Worm (Caenorhabditis elegans) whole organism, young adult: ENCODE measurements around the gene oxi-1.

Experiments
- C17E4.6 ChIP-seq: fragments of 200-800 bp; sonication (Bioruptor generic); IDR thresholded peaks from 2 replicates; pipeline ENCODE4 v1.3.6; 2022; ENCODE audit warnings: missing genetic modification reagents, missing genetic modification characterization, missing compliant biosample characterization
- F33H1.4 ChIP-seq: fragments of 200-800 bp; sonication (Bioruptor generic); IDR thresholded peaks from 2 replicates; pipeline ENCODE4 v1.3.6; 2022; ENCODE audit warnings: missing genetic modification reagents, missing genetic modification characterization, missing compliant biosample characterization
- F49E8.2 ChIP-seq: sonication (generic microtip); optimal IDR thresholded peaks from 3 replicates; lab custom pipeline; 2017; ENCODE audit warnings: missing genetic modification characterization, mild to moderate bottlenecking, missing compliant biosample characterization, antibody characterized with exemption, moderate library complexity; ENCODE audit not compliant: insufficient read depth
- F52B5.7 ChIP-seq: sonication (generic microtip); optimal IDR thresholded peaks from 2 replicates; lab custom pipeline; 2016; ENCODE audit warnings: mild to moderate bottlenecking, missing genetic modification characterization, missing compliant biosample characterization
- F55B11.4 ChIP-seq: sonication (generic microtip); optimal IDR thresholded peaks from 2 replicates; lab custom pipeline; 2016; ENCODE audit warnings: missing compliant biosample characterization, missing genetic modification characterization, borderline replicate concordance; ENCODE audit not compliant: insufficient read depth
- K12H6.12 ChIP-seq: fragments of 200-800 bp; sonication (Bioruptor generic); optimal IDR thresholded peaks from 2 replicates; lab custom pipeline; 2018; ENCODE audit warnings: mild to moderate bottlenecking, missing genetic modification characterization, missing compliant biosample characterization
- T26A5.8 ChIP-seq: sonication (generic microtip); optimal IDR thresholded peaks from 2 replicates; lab custom pipeline; 2016; ENCODE audit warnings: missing genetic modification characterization, missing compliant biosample characterization
- Y53F4B.3 ChIP-seq: fragments of 200-800 bp; sonication (Bioruptor generic); IDR thresholded peaks from 2 replicates; pipeline ENCODE4 v1.3.6; 2022; ENCODE audit warnings: missing genetic modification reagents, missing genetic modification characterization, missing compliant biosample characterization
- Y95B8A.8 ChIP-seq: fragments of 200-800 bp; sonication (Bioruptor generic); IDR thresholded peaks from 2 replicates; pipeline ENCODE4 v1.3.6; 2022; ENCODE audit warnings: missing genetic modification reagents, missing genetic modification characterization, missing compliant biosample characterization
- ZK185.1 ChIP-seq: sonication (generic microtip); optimal IDR thresholded peaks from 2 replicates; lab custom pipeline; 2016; ENCODE audit warnings: mild to moderate bottlenecking, missing genetic modification characterization, missing compliant biosample characterization; ENCODE audit not compliant: poor library complexity, severe bottlenecking
- attf-3 ChIP-seq: fragments of 200-800 bp; sonication (Bioruptor generic); conservative IDR thresholded peaks from 2 replicates; pipeline ENCODE4 v1.3.6; 2022; ENCODE audit warnings: missing genetic modification reagents, missing genetic modification characterization, missing compliant biosample characterization
- bed-1 ChIP-seq: fragments of 200-800 bp; sonication (Bioruptor generic); IDR thresholded peaks from 2 replicates; pipeline ENCODE4 v1.3.6; 2022; ENCODE audit warnings: missing genetic modification reagents, missing genetic modification characterization, missing compliant biosample characterization
- bed-2 ChIP-seq: fragments of 200-800 bp; sonication (Bioruptor generic); IDR thresholded peaks from 2 replicates; pipeline ENCODE4 v1.3.6; 2022; ENCODE audit warnings: missing genetic modification reagents, missing genetic modification characterization, missing compliant biosample characterization
- ceh-91 ChIP-seq: fragments of 200-800 bp; sonication (Bioruptor generic); IDR thresholded peaks from 2 replicates; pipeline ENCODE4 v1.3.6; 2022; ENCODE audit warnings: missing genetic modification reagents, missing genetic modification characterization, missing compliant biosample characterization
- dox-1 ChIP-seq: fragments of 200-800 bp; sonication (Bioruptor generic); IDR thresholded peaks from 2 replicates; pipeline ENCODE4 v1.3.6; 2022; ENCODE audit warnings: missing genetic modification reagents, missing genetic modification characterization, missing compliant biosample characterization
- dpff-1 ChIP-seq: sonication (generic microtip); optimal IDR thresholded peaks from 2 replicates; lab custom pipeline; 2017; ENCODE audit warnings: mild to moderate bottlenecking, missing genetic modification characterization, missing compliant biosample characterization
- fkh-3 ChIP-seq: sonication (generic microtip); optimal IDR thresholded peaks from 2 replicates; lab custom pipeline; 2016; ENCODE audit warnings: mild to moderate bottlenecking, missing genetic modification characterization, missing compliant biosample characterization
- hmg-20 ChIP-seq: fragments of 200-800 bp; sonication (Bioruptor generic); IDR thresholded peaks from 2 replicates; pipeline ENCODE4 v1.3.6; 2022; ENCODE audit warnings: missing genetic modification reagents, missing genetic modification characterization, missing compliant biosample characterization
- hsf-1 ChIP-seq: fragments of 200-800 bp; sonication (Bioruptor generic); IDR thresholded peaks from 2 replicates; pipeline ENCODE4 v1.3.6; 2022; ENCODE audit warnings: missing genetic modification reagents, missing genetic modification characterization, missing compliant biosample characterization
- lag-1 ChIP-seq: fragments of 200-800 bp; sonication (Bioruptor generic); IDR thresholded peaks from 2 replicates; pipeline ENCODE4 v1.3.6; 2022; ENCODE audit warnings: missing genetic modification reagents, missing genetic modification characterization, missing compliant biosample characterization
- lin-40 ChIP-seq: sonication (generic microtip); optimal IDR thresholded peaks from 2 replicates; lab custom pipeline; 2016; ENCODE audit warnings: missing genetic modification characterization, mild to moderate bottlenecking, missing compliant biosample characterization, missing genotype, missing genetic modification reagents
- lin-54 ChIP-seq: fragments of 200-800 bp; sonication (Bioruptor generic); optimal IDR thresholded peaks from 2 replicates; lab custom pipeline; 2018; ENCODE audit warnings: mild to moderate bottlenecking, missing genetic modification characterization, missing compliant biosample characterization
- lir-1 ChIP-seq: fragments of 200-800 bp; sonication (Bioruptor generic); conservative IDR thresholded peaks from 2 replicates; pipeline ENCODE4 v1.3.6; 2022; ENCODE audit warnings: missing genetic modification reagents, missing genetic modification characterization, missing compliant biosample characterization
- lsl-1 ChIP-seq: fragments of 200-800 bp; sonication (Bioruptor generic); optimal IDR thresholded peaks from 2 replicates; lab custom pipeline; 2018; ENCODE audit warnings: mild to moderate bottlenecking, missing genetic modification characterization, moderate library complexity, missing compliant biosample characterization
- madf-10 ChIP-seq: sonication (generic microtip); optimal IDR thresholded peaks from 2 replicates; lab custom pipeline; 2016; ENCODE audit warnings: mild to moderate bottlenecking, missing genetic modification characterization, missing compliant biosample characterization
- madf-3 ChIP-seq: fragments of 200-800 bp; sonication (Bioruptor generic); IDR thresholded peaks from 2 replicates; pipeline ENCODE4 v1.3.6; 2022; ENCODE audit warnings: missing genetic modification reagents, missing genetic modification characterization, missing compliant biosample characterization
- mcd-1 ChIP-seq: fragments of 200-800 bp; sonication (Bioruptor generic); IDR thresholded peaks from 2 replicates; pipeline ENCODE4 v1.3.6; 2022; ENCODE audit warnings: missing genetic modification reagents, missing genetic modification characterization, missing compliant biosample characterization
- mxl-1 ChIP-seq: sonication (generic microtip); optimal IDR thresholded peaks from 2 replicates; lab custom pipeline; 2016; ENCODE audit warnings: missing genetic modification characterization, missing compliant biosample characterization
- nfya-1 ChIP-seq: sonication (generic microtip); optimal IDR thresholded peaks from 2 replicates; lab custom pipeline; 2017; ENCODE audit warnings: antibody characterized with exemption, missing compliant biosample characterization, missing genetic modification characterization, borderline replicate concordance; ENCODE audit not compliant: insufficient read depth
- nfya-2 ChIP-seq: fragments of 200-800 bp; sonication (Bioruptor generic); IDR thresholded peaks from 2 replicates; pipeline ENCODE4 v1.3.6; 2022; ENCODE audit warnings: missing genetic modification reagents, missing genetic modification characterization, missing compliant biosample characterization
- nfyb-1 ChIP-seq: fragments of 200-800 bp; sonication (Bioruptor generic); IDR thresholded peaks from 2 replicates; pipeline ENCODE4 v1.3.6; 2022; ENCODE audit warnings: missing genetic modification reagents, missing genetic modification characterization, missing compliant biosample characterization
- nhr-120 ChIP-seq: fragments of 200-800 bp; sonication (Bioruptor generic); IDR thresholded peaks from 2 replicates; pipeline ENCODE4 v1.3.6; 2022; ENCODE audit warnings: missing genetic modification characterization, missing compliant biosample characterization
- nhr-80 ChIP-seq: sonication (generic microtip); optimal IDR thresholded peaks from 2 replicates; lab custom pipeline; 2016; ENCODE audit warnings: missing genetic modification characterization, missing compliant biosample characterization
- nhr-90 ChIP-seq: sonication (generic microtip); optimal IDR thresholded peaks from 2 replicates; lab custom pipeline; 2016; ENCODE audit warnings: missing genotype, mild to moderate bottlenecking, missing genetic modification characterization, missing compliant biosample characterization
- rec-8 ChIP-seq, 2 experiments: sonication (generic microtip); optimal IDR thresholded peaks; 2 replicates each; lab custom pipeline; 2016; ENCODE audit warnings: mild to moderate bottlenecking in 2 of 2, missing genetic modification characterization in 2 of 2, missing genetic modification reagents in 2 of 2, missing genotype in 2 of 2, missing biosample characterization in 1 of 2, missing compliant biosample characterization in 1 of 2, moderate library complexity in 1 of 2
- repo-1 ChIP-seq: sonication (generic microtip); optimal IDR thresholded peaks from 2 replicates; lab custom pipeline; 2017; ENCODE audit warnings: mild to moderate bottlenecking, missing genetic modification characterization, missing compliant biosample characterization
- rpc-1 ChIP-seq, 2 experiments: fragments of 150-350 bp in 1 of 2; sonication (generic microtip) in 1 of 2; optimal IDR thresholded peaks; 2 replicates each; lab custom pipeline; 2014 to 2018; ENCODE audit warnings: missing biosample characterization in 1 of 2, missing genetic modification characterization in 1 of 2, missing genetic modification reagents in 1 of 2, missing genotype in 1 of 2
- snpc-1.3 ChIP-seq: sonication (generic microtip); optimal IDR thresholded peaks from 2 replicates; lab custom pipeline; 2017; ENCODE audit warnings: missing genetic modification characterization, mild to moderate bottlenecking, missing compliant biosample characterization, antibody characterized with exemption, moderate library complexity, missing genotype, missing genetic modification reagents; ENCODE audit not compliant: insufficient read depth
- snpc-4 ChIP-seq, 5 experiments: fragments of 150-350 bp in 1 of 5; sonication (generic microtip) in 4 of 5; optimal IDR thresholded peaks; 2 replicates each; lab custom pipeline; 2014 to 2018; ENCODE audit warnings: missing genetic modification characterization in 5 of 5, missing biosample characterization in 3 of 5, antibody characterized with exemption in 2 of 5, mild to moderate bottlenecking in 2 of 5, missing compliant biosample characterization in 2 of 5, missing genotype in 2 of 5, moderate library complexity in 2 of 5, missing genetic modification reagents in 1 of 5
- sptf-2 ChIP-seq: fragments of 200-800 bp; sonication (Bioruptor generic); optimal IDR thresholded peaks from 2 replicates; lab custom pipeline; 2018; ENCODE audit warnings: mild to moderate bottlenecking, missing genetic modification characterization, missing compliant biosample characterization
- tlf-1 ChIP-seq: fragments of 200-800 bp; sonication (Bioruptor generic); optimal IDR thresholded peaks from 2 replicates; lab custom pipeline; 2018; ENCODE audit warnings: mild to moderate bottlenecking, missing genetic modification characterization, missing compliant biosample characterization
- zfh-2 ChIP-seq: fragments of 200-800 bp; sonication (Bioruptor generic); conservative IDR thresholded peaks from 2 replicates; pipeline ENCODE4 v1.3.6; 2022; ENCODE audit warnings: missing genetic modification reagents, missing genetic modification characterization, missing compliant biosample characterization
- ztf-25 ChIP-seq: fragments of 200-800 bp; sonication (Bioruptor generic); IDR thresholded peaks from 2 replicates; pipeline ENCODE4 v1.3.6; 2022; ENCODE audit warnings: missing genetic modification reagents, missing genetic modification characterization, missing compliant biosample characterization
- ztf-28 ChIP-seq: fragments of 200-800 bp; sonication (Bioruptor generic); IDR thresholded peaks from 2 replicates; pipeline ENCODE4 v1.3.6; 2022; ENCODE audit warnings: missing genetic modification reagents, missing genetic modification characterization, missing compliant biosample characterization
- ztf-6 ChIP-seq: fragments of 200-800 bp; sonication (Bioruptor generic); IDR thresholded peaks from 2 replicates; pipeline ENCODE4 v1.3.6; 2022; ENCODE audit warnings: missing genetic modification reagents, missing genetic modification characterization, missing compliant biosample characterization

The oxi-1 gene

ce11 chrIII:10810837-10811814 is 47.0 kb upstream of the oxi-1 start (continued):
- TF ChIP-seq F52B5.7 (tag; lab: Kevin White, UChicago), result peak; percentile 28
- TF ChIP-seq mxl-1 (tag; lab: Kevin White, UChicago), result no peak
- TF ChIP-seq lag-1 (GFP tag; lab: Robert Waterston, UW), result no peak
- peak; percentile 56 for TF ChIP-seq lin-54 (GFP tag; lab: Kevin White, UChicago)
- TF ChIP-seq ztf-25, result peak; percentile 87; the same call in 1 of the 2 replicates
- peak; percentile 69 for TF ChIP-seq dox-1 (GFP tag; lab: Robert Waterston, UW)
- TF ChIP-seq nhr-120 (GFP tag; lab: Robert Waterston, UW), result no peak
- TF ChIP-seq K12H6.12, result peak; percentile 12
- no peak for TF ChIP-seq bed-1
- TF ChIP-seq F49E8.2 (tag; lab: Kevin White, UChicago), result no peak
- TF ChIP-seq lsl-1 (GFP tag; lab: Kevin White, UChicago), result peak; percentile 82
- no peak for TF ChIP-seq dpff-1 (tag; lab: Kevin White, UChicago)
- TF ChIP-seq rpc-1 (optimal IDR thresholded peaks at IDR 0.05; lab: Kevin White, UChicago), result no peak
- TF ChIP-seq rpc-1 (tag; optimal IDR thresholded peaks at IDR 0.05; lab: Kevin White, UChicago), result no peak
- TF ChIP-seq lin-40, result no peak
- TF ChIP-seq fkh-3 (tag; lab: Kevin White, UChicago), result no peak
- TF ChIP-seq T26A5.8, result no peak
- peak; percentile 19; the same call in 1 of the 2 replicates for TF ChIP-seq lir-1 (GFP tag; lab: Robert Waterston, UW)
- TF ChIP-seq hmg-20 (GFP tag; lab: Robert Waterston, UW), result no peak
- no peak for TF ChIP-seq madf-10
- TF ChIP-seq ZK185.1, result no peak
- no peak for TF ChIP-seq repo-1 (tag; lab: Kevin White, UChicago)
- TF ChIP-seq sptf-2 (GFP tag; lab: Kevin White, UChicago), result no peak
- no peak for TF ChIP-seq rec-8 (tag; optimal IDR thresholded peaks at IDR 0.05; lab: Kevin White, UChicago)
- peak; percentile 74 for TF ChIP-seq attf-3 (GFP tag; lab: Robert Waterston, UW)
- peak; percentile 92 for TF ChIP-seq C17E4.6
- peak; percentile 86 for TF ChIP-seq Y53F4B.3 (GFP tag; lab: Robert Waterston, UW)
- TF ChIP-seq nhr-80, result no peak
- no peak for TF ChIP-seq F55B11.4
- 0 out of 2 replicates have a peak, but pooled peaks have one; percentile 55 for TF ChIP-seq nfya-2 (GFP tag; lab: Robert Waterston, UW)
- no peak for TF ChIP-seq tlf-1
- TF ChIP-seq nhr-90, result no peak
- peak; percentile 76 for TF ChIP-seq nfyb-1 (GFP tag; lab: Robert Waterston, UW)
- 0 out of 2 replicates have a peak, but pooled peaks have one; percentile 8 for TF ChIP-seq bed-2 (GFP tag; lab: Robert Waterston, UW)
- peak; percentile 55 for TF ChIP-seq mcd-1 (GFP tag; lab: Robert Waterston, UW)
- peak; percentile 65 for TF ChIP-seq F33H1.4 (GFP tag; lab: Robert Waterston, UW)

ce11 chrIII:10812798-10813295 is 45.2 kb upstream of the oxi-1 start:
- TF ChIP-seq nfya-1 (tag; lab: Kevin White, UChicago) (no peak), lir-1 (GFP tag; lab: Robert Waterston, UW) (no peak), Y95B8A.8 (GFP tag; lab: Robert Waterston, UW) (no peak), madf-3 (0 out of 2 replicates have a peak, but pooled peaks have one; percentile 36), ztf-6 (no peak), ztf-28 (no peak), snpc-1.3 (tag; lab: Kevin White, UChicago) (no peak), rec-8 (tag; optimal IDR thresholded peaks at IDR 0.05; lab: Kevin White, UChicago) (no peak), hsf-1 (GFP tag; lab: Robert Waterston, UW) (no peak), snpc-4 (GFP tag; optimal IDR thresholded peaks at IDR 0.05; lab: Kevin White, UChicago) (no peak), snpc-4 (tag; optimal IDR thresholded peaks at IDR 0.05; lab: Kevin White, UChicago) (no peak), ceh-91 (GFP tag; lab: Robert Waterston, UW) (no peak), zfh-2 (peak; percentile 66), dox-1 (GFP tag; lab: Robert Waterston, UW) (peak; percentile 9; the same call in 1 of the 2 replicates), nhr-80 (no peak), nfyb-1 (GFP tag; lab: Robert Waterston, UW) (0 out of 2 replicates have a peak, but pooled peaks have one; percentile 49)
